Fruit fly (Drosophila melanogaster): ENCODE data around the gene CG12498.

The CG12498 gene

DNA sequence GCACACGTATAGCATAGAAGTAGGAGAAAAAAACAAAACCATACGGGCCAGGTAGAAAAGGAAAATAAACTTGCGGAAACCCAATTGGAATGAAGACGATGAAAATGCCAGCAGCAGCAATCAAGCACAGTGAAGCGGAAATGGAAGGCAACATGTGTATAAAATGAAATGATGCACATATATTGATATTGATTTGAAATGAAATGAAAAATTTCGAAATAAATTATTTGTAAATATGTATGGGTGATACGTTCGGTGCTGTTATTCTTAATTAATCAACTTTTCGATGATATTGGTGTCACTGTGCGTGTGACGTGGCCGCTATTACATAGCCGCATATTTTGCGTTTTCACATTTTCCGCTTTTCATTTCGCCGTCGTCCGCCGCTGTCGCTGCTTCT is 3.4 kb downstream of the CG12498 start (continued):
- no peak for TF ChIP-seq NfI (GFP tag; optimal IDR thresholded peaks at IDR 0.05)
- no peak for TF ChIP-seq gro (GFP tag; optimal IDR thresholded peaks at IDR 0.05)
- TF ChIP-seq Rfx (GFP tag; IDR thresholded peaks at IDR 0.05): peak; percentile 34
- TF ChIP-seq CG32532 (GFP tag; IDR thresholded peaks at IDR 0.05): peak; percentile 35; the same call in 1 of the 2 replicates
- TF ChIP-seq phol (tag; optimal IDR thresholded peaks at IDR 0.05): no peak
- TF ChIP-seq CG4360 (GFP tag; IDR thresholded peaks at IDR 0.05): no peak
- TF ChIP-seq knrl (GFP tag; IDR thresholded peaks at IDR 0.05; ENCODE audit: partially characterized antibody): no peak
- TF ChIP-seq CG30403 (GFP tag; optimal IDR thresholded peaks at IDR 0.05): no peak
- TF ChIP-seq CG7556 (GFP tag; optimal IDR thresholded peaks at IDR 0.05): no peak
- TF ChIP-seq croc (GFP tag; conservative IDR thresholded peaks at IDR 0.05): no peak
- no peak for TF ChIP-seq maf-S (GFP tag; optimal IDR thresholded peaks at IDR 0.05)
- TF ChIP-seq ro (GFP tag; IDR thresholded peaks at IDR 0.05): no peak
- no peak for TF ChIP-seq sisA (GFP tag; IDR thresholded peaks at IDR 0.05)
- no peak for TF ChIP-seq CG32767 (GFP tag; IDR thresholded peaks at IDR 0.05)
- no peak for TF ChIP-seq ase (GFP tag; IDR thresholded peaks at IDR 0.05)
- TF ChIP-seq sug (tag; optimal IDR thresholded peaks at IDR 0.05): no peak
- peak; percentile 24 for TF ChIP-seq CG15269 (tag; optimal IDR thresholded peaks at IDR 0.05)
- no peak for TF ChIP-seq sna (GFP tag; IDR thresholded peaks at IDR 0.05; ENCODE audit: partially characterized antibody)
- TF ChIP-seq zen2 (GFP tag; IDR thresholded peaks at IDR 0.05; ENCODE audit: partially characterized antibody): no peak
- TF ChIP-seq Hmx (GFP tag; optimal IDR thresholded peaks at IDR 0.05): no peak
- peak; percentile 15 for TF ChIP-seq CG11504 (tag; optimal IDR thresholded peaks at IDR 0.05)
- no peak for TF ChIP-seq sqz (GFP tag; optimal IDR thresholded peaks at IDR 0.05)
- TF ChIP-seq Atf6 (GFP tag; IDR thresholded peaks at IDR 0.05): peak; percentile 24; the same call in 1 of the 2 replicates
- TF ChIP-seq Xrp1 (GFP tag; IDR thresholded peaks at IDR 0.05): 0 out of 2 replicates have a peak, but pooled peaks have one; percentile 17
- no peak for TF ChIP-seq nmo (GFP tag; optimal IDR thresholded peaks at IDR 0.05)
- peak; percentile 48; the same call in 1 of the 3 replicates for TF ChIP-seq ci (GFP tag; IDR thresholded peaks at IDR 0.05)
- no peak for TF ChIP-seq pita (GFP tag; optimal IDR thresholded peaks at IDR 0.05)
- no peak for TF ChIP-seq chn (GFP tag; optimal IDR thresholded peaks at IDR 0.05)
- no peak for TF ChIP-seq H15 (GFP tag; IDR thresholded peaks at IDR 0.05)
- no peak for TF ChIP-seq CG16813 (GFP tag; IDR thresholded peaks at IDR 0.05; ENCODE audit: partially characterized antibody)
- TF ChIP-seq dysf (GFP tag; IDR thresholded peaks at IDR 0.05): peak; percentile 47; the same call in 1 of the 3 replicates
- TF ChIP-seq Xbp1 (GFP tag; optimal IDR thresholded peaks at IDR 0.05): peak; percentile 42
- peak; percentile 40 for TF ChIP-seq CG1603 (tag; optimal IDR thresholded peaks at IDR 0.05)
- no peak for TF ChIP-seq h (optimal IDR thresholded peaks at IDR 0.05)
- no peak for TF ChIP-seq CG9932 (GFP tag; IDR thresholded peaks at IDR 0.05)
- no peak for TF ChIP-seq Lhr (GFP tag; optimal IDR thresholded peaks at IDR 0.05)
- TF ChIP-seq zen (tag; optimal IDR thresholded peaks at IDR 0.05): no peak
- no peak for TF ChIP-seq pfk (GFP tag; optimal IDR thresholded peaks at IDR 0.05)
- peak; percentile 21 for TF ChIP-seq PHDP (tag; optimal IDR thresholded peaks at IDR 0.05)
- no peak for TF ChIP-seq CG7745 (tag; optimal IDR thresholded peaks at IDR 0.05)
- TF ChIP-seq trh (GFP tag; optimal IDR thresholded peaks at IDR 0.05): no peak
- TF ChIP-seq bsh (GFP tag; optimal IDR thresholded peaks at IDR 0.05): peak in 1 of 2 experiments; percentile 26
- peak; percentile 28 for TF ChIP-seq Oli (tag; optimal IDR thresholded peaks at IDR 0.05)
- peak; percentile 52 for TF ChIP-seq row (GFP tag; IDR thresholded peaks at IDR 0.05)
- no peak for TF ChIP-seq dm (GFP tag; optimal IDR thresholded peaks at IDR 0.05)
- TF ChIP-seq CG7372 (GFP tag; IDR thresholded peaks at IDR 0.05): 0 out of 2 replicates have a peak, but pooled peaks have one; percentile 6
- no peak for TF ChIP-seq Hand (GFP tag; optimal IDR thresholded peaks at IDR 0.05)
- TF ChIP-seq NK7.1 (GFP tag; optimal IDR thresholded peaks at IDR 0.05): no peak
- no peak for TF ChIP-seq chm (GFP tag; IDR thresholded peaks at IDR 0.05)
- no peak for TF ChIP-seq fd64A (GFP tag; optimal IDR thresholded peaks at IDR 0.05)
- no peak for TF ChIP-seq pho (GFP tag; optimal IDR thresholded peaks at IDR 0.05)
- TF ChIP-seq CG11695 (GFP tag; IDR thresholded peaks at IDR 0.05): 0 out of 3 replicates have a peak, but pooled peaks have one; percentile 18
